Fruit fly (Drosophila melanogaster): ENCODE data around the gene Hsp26.
A peak's percentile ranks its signal among the peaks of the same experiment; 100 is the strongest.

Hsp26 gene

dm6 chr3L:9349314-9349733, 27.9 kb downstream of the Hsp26 start, which contains the start of gene PGRP-LF (continued):
- TF ChIP-seq CG34224 (GFP tag; IDR thresholded peaks at IDR 0.05; ENCODE audit: partially characterized antibody) (peak; percentile 14; the same call in 1 of the 3 replicates), CrebB (tag; optimal IDR thresholded peaks at IDR 0.05) (peak; percentile 10), abd-A (tag; optimal IDR thresholded peaks at IDR 0.05) (peak; percentile 72)

- TF ChIP-seq Dfd (GFP tag; optimal IDR thresholded peaks at IDR 0.05) (no peak), twi (tag; optimal IDR thresholded peaks at IDR 0.05) (no peak), Hmr (GFP tag; optimal IDR thresholded peaks at IDR 0.05) (no peak), stwl (tag; optimal IDR thresholded peaks at IDR 0.05) (peak; percentile 55), CG2678 (tag; optimal IDR thresholded peaks at IDR 0.05) (no peak), CG7372 (GFP tag; IDR thresholded peaks at IDR 0.05) (no peak)
These were observed 32.1 kb downstream of the Hsp26 start for dm6 chr3L:9345157-9345556.

dm6 chr3L:9343963-9344362, 33.3 kb downstream of the Hsp26 start:
- TF ChIP-seq gro (GFP tag; optimal IDR thresholded peaks at IDR 0.05) (no peak), jing (GFP tag; optimal IDR thresholded peaks at IDR 0.05) (no peak), Neu2 (GFP tag; optimal IDR thresholded peaks at IDR 0.05; ENCODE audit: borderline replicate concordance) (no peak), Dip3 (GFP tag; optimal IDR thresholded peaks at IDR 0.05) (no peak), sug (tag; optimal IDR thresholded peaks at IDR 0.05) (no peak), ro (GFP tag; IDR thresholded peaks at IDR 0.05) (no peak), ase (GFP tag; IDR thresholded peaks at IDR 0.05) (no peak), CG2116 (GFP tag; optimal IDR thresholded peaks at IDR 0.05) (no peak), repo (GFP tag; optimal IDR thresholded peaks at IDR 0.05) (no peak), CG30020 (tag; optimal IDR thresholded peaks at IDR 0.05) (no peak), E2f2 (GFP tag; IDR thresholded peaks at IDR 0.05) (no peak), ATbp (GFP tag; optimal IDR thresholded peaks at IDR 0.05) (no peak), CoRest (tag; optimal IDR thresholded peaks at IDR 0.05) (no peak), seq (GFP tag; IDR thresholded peaks at IDR 0.05) (no peak), Gug (GFP tag; IDR thresholded peaks at IDR 0.05) (no peak), trh (GFP tag; optimal IDR thresholded peaks at IDR 0.05) (no peak), CG42726 (GFP tag; IDR thresholded peaks at IDR 0.05; ENCODE audit: partially characterized antibody) (no peak), CG17328 (GFP tag; IDR thresholded peaks at IDR 0.05) (no peak), row (GFP tag; IDR thresholded peaks at IDR 0.05) (no peak)

- TF ChIP-seq gsb (GFP tag; IDR thresholded peaks at IDR 0.05) = no peak
- no peak for TF ChIP-seq CG10147 (GFP tag; optimal IDR thresholded peaks at IDR 0.05)
- TF ChIP-seq CG18619 (GFP tag; optimal IDR thresholded peaks at IDR 0.05) = no peak
- peak; percentile 53 for TF ChIP-seq Med (GFP tag)
- no peak for TF ChIP-seq CG31224 (GFP tag; IDR thresholded peaks at IDR 0.05)
- no peak for TF ChIP-seq CG18476 (GFP tag; optimal IDR thresholded peaks at IDR 0.05)
- no peak for TF ChIP-seq CG1024 (GFP tag; IDR thresholded peaks at IDR 0.05)
- peak; percentile 46 for TF ChIP-seq Deaf1 (tag; optimal IDR thresholded peaks at IDR 0.05)
- TF ChIP-seq CG1832 (GFP tag; optimal IDR thresholded peaks at IDR 0.05) = no peak
- TF ChIP-seq Side (GFP tag; optimal IDR thresholded peaks at IDR 0.05) = no peak
- TF ChIP-seq Nf-YC (tag; optimal IDR thresholded peaks at IDR 0.05) = no peak
- no peak for TF ChIP-seq NfI (GFP tag; optimal IDR thresholded peaks at IDR 0.05)
- no peak for TF ChIP-seq CG10431 (GFP tag; optimal IDR thresholded peaks at IDR 0.05)
- TF ChIP-seq ind (GFP tag; optimal IDR thresholded peaks at IDR 0.05) = no peak
- TF ChIP-seq CG3281 (GFP tag; optimal IDR thresholded peaks at IDR 0.05) = no peak
- no peak for TF ChIP-seq C15 (GFP tag; IDR thresholded peaks at IDR 0.05)
- no peak for TF ChIP-seq CG14860 (GFP tag; IDR thresholded peaks at IDR 0.05; ENCODE audit: partially characterized antibody)
- no peak for TF ChIP-seq CG10543 (GFP tag; optimal IDR thresholded peaks at IDR 0.05)
- no peak for TF ChIP-seq bab2 (GFP tag; optimal IDR thresholded peaks at IDR 0.05)
- TF ChIP-seq bigmax (GFP tag; optimal IDR thresholded peaks at IDR 0.05) = no peak
- TF ChIP-seq Oaz (GFP tag; IDR thresholded peaks at IDR 0.05) = no peak
These were observed 36.4 kb downstream of the Hsp26 start for dm6 chr3L:9340839-9341238.
